Worm (Caenorhabditis elegans) whole organism, young adult: Measurements from ENCODE around the gene M01F1.8.
A peak's percentile ranks its signal among the peaks of the same experiment; 100 is the strongest.

Experiments used
- B0019.2 ChIP-seq: fragments of 200-800 bp; sonication (Bioruptor generic); conservative IDR thresholded peaks from 2 replicates; pipeline ENCODE4 v1.3.6; 2022; ENCODE audit warnings: missing genetic modification reagents, missing genetic modification characterization, missing compliant biosample characterization
- C06A6.2 ChIP-seq: fragments of 200-800 bp; sonication (Bioruptor generic); conservative IDR thresholded peaks from 2 replicates; pipeline ENCODE4 v1.3.6; 2022; ENCODE audit warnings: missing genetic modification characterization, missing compliant biosample characterization
- D2030.7 ChIP-seq: fragments of 200-800 bp; sonication (Bioruptor generic); IDR thresholded peaks from 2 replicates; pipeline ENCODE4 v1.3.6; 2022; ENCODE audit warnings: missing genetic modification reagents, missing genetic modification characterization, missing compliant biosample characterization
- F33H1.4 ChIP-seq: fragments of 200-800 bp; sonication (Bioruptor generic); IDR thresholded peaks from 2 replicates; pipeline ENCODE4 v1.3.6; 2022; ENCODE audit warnings: missing genetic modification reagents, missing genetic modification characterization, missing compliant biosample characterization
- F52B5.7 ChIP-seq: sonication (generic microtip); optimal IDR thresholded peaks from 2 replicates; lab custom pipeline; 2016; ENCODE audit warnings: mild to moderate bottlenecking, missing genetic modification characterization, missing compliant biosample characterization
- F55B11.4 ChIP-seq: sonication (generic microtip); optimal IDR thresholded peaks from 2 replicates; lab custom pipeline; 2016; ENCODE audit warnings: missing compliant biosample characterization, missing genetic modification characterization, borderline replicate concordance; ENCODE audit not compliant: insufficient read depth
- K12H6.12 ChIP-seq: fragments of 200-800 bp; sonication (Bioruptor generic); optimal IDR thresholded peaks from 2 replicates; lab custom pipeline; 2018; ENCODE audit warnings: mild to moderate bottlenecking, missing genetic modification characterization, missing compliant biosample characterization
- T26A5.8 ChIP-seq: sonication (generic microtip); optimal IDR thresholded peaks from 2 replicates; lab custom pipeline; 2016; ENCODE audit warnings: missing genetic modification characterization, missing compliant biosample characterization
- Y53F4B.3 ChIP-seq: fragments of 200-800 bp; sonication (Bioruptor generic); IDR thresholded peaks from 2 replicates; pipeline ENCODE4 v1.3.6; 2022; ENCODE audit warnings: missing genetic modification reagents, missing genetic modification characterization, missing compliant biosample characterization
- Y53G8AR.9 ChIP-seq: fragments of 200-800 bp; sonication (Bioruptor generic); conservative IDR thresholded peaks from 2 replicates; pipeline ENCODE4 v1.3.6; 2022; ENCODE audit warnings: missing genetic modification reagents, missing genetic modification characterization, missing compliant biosample characterization
- ama-1 ChIP-seq, 3 experiments: fragments of 150-350 bp in 1 of 3; sonication (generic microtip) in 2 of 3; optimal IDR thresholded peaks; 2 replicates each; lab custom pipeline; 2014 to 2018; ENCODE audit warnings: missing biosample characterization in 2 of 3, missing genetic modification characterization in 2 of 3, missing genetic modification reagents in 2 of 3
- attf-5 ChIP-seq: fragments of 200-800 bp; sonication (Bioruptor generic); optimal IDR thresholded peaks from 2 replicates; lab custom pipeline; 2018; ENCODE audit warnings: mild to moderate bottlenecking, missing genetic modification characterization, missing compliant biosample characterization
- attf-6 ChIP-seq: fragments of 200-800 bp; sonication (Bioruptor generic); IDR thresholded peaks from 2 replicates; pipeline ENCODE4 v1.3.6; 2022; ENCODE audit warnings: missing genetic modification reagents, missing genetic modification characterization, missing compliant biosample characterization
- bed-2 ChIP-seq: fragments of 200-800 bp; sonication (Bioruptor generic); IDR thresholded peaks from 2 replicates; pipeline ENCODE4 v1.3.6; 2022; ENCODE audit warnings: missing genetic modification reagents, missing genetic modification characterization, missing compliant biosample characterization
- ceh-40 ChIP-seq: fragments of 200-800 bp; sonication (Bioruptor generic); IDR thresholded peaks from 2 replicates; pipeline ENCODE4 v1.3.6; 2022; ENCODE audit warnings: missing genetic modification characterization, missing compliant biosample characterization
- ceh-91 ChIP-seq: fragments of 200-800 bp; sonication (Bioruptor generic); IDR thresholded peaks from 2 replicates; pipeline ENCODE4 v1.3.6; 2022; ENCODE audit warnings: missing genetic modification reagents, missing genetic modification characterization, missing compliant biosample characterization
- efl-1 ChIP-seq: fragments of 150-350 bp; optimal IDR thresholded peaks from 2 replicates; lab custom pipeline; 2014; ENCODE audit warnings: missing biosample characterization, missing genetic modification reagents, missing genetic modification characterization
- egl-18 ChIP-seq: fragments of 200-800 bp; sonication (Bioruptor generic); IDR thresholded peaks from 2 replicates; pipeline ENCODE4 v1.3.6; 2022; ENCODE audit warnings: missing genetic modification reagents, missing genetic modification characterization, missing compliant biosample characterization
- ets-4 ChIP-seq: fragments of 200-800 bp; sonication (Bioruptor generic); optimal IDR thresholded peaks from 2 replicates; lab custom pipeline; 2018; ENCODE audit warnings: mild to moderate bottlenecking, missing genetic modification characterization, missing compliant biosample characterization
- fkh-3 ChIP-seq: sonication (generic microtip); optimal IDR thresholded peaks from 2 replicates; lab custom pipeline; 2016; ENCODE audit warnings: mild to moderate bottlenecking, missing genetic modification characterization, missing compliant biosample characterization
- him-1 ChIP-seq: sonication (generic microtip); optimal IDR thresholded peaks from 2 replicates; lab custom pipeline; 2016; ENCODE audit warnings: missing genotype, missing genetic modification reagents, missing genetic modification characterization, missing compliant biosample characterization
- lag-1 ChIP-seq: fragments of 200-800 bp; sonication (Bioruptor generic); IDR thresholded peaks from 2 replicates; pipeline ENCODE4 v1.3.6; 2022; ENCODE audit warnings: missing genetic modification reagents, missing genetic modification characterization, missing compliant biosample characterization
- let-607 ChIP-seq, 2 experiments: fragments of 200-800 bp in 1 of 2; sonication (Bioruptor generic) in 1 of 2; sonication (generic microtip) in 1 of 2; optimal IDR thresholded peaks; 2 replicates each; lab custom pipeline; 2016 to 2018; ENCODE audit warnings: mild to moderate bottlenecking in 2 of 2, missing compliant biosample characterization in 2 of 2, missing genetic modification characterization in 2 of 2, moderate library complexity in 2 of 2, missing genotype in 1 of 2
- lin-35 ChIP-seq, 3 experiments: fragments of 150-350 bp in 2 of 3; sonication (generic microtip) in 1 of 3; optimal IDR thresholded peaks; 2 replicates each; lab custom pipeline; 2014 to 2018; ENCODE audit warnings: missing biosample characterization in 3 of 3, missing genetic modification characterization in 3 of 3, missing genetic modification reagents in 3 of 3
- lin-40 ChIP-seq: sonication (generic microtip); optimal IDR thresholded peaks from 2 replicates; lab custom pipeline; 2016; ENCODE audit warnings: missing genetic modification characterization, mild to moderate bottlenecking, missing compliant biosample characterization, missing genotype, missing genetic modification reagents
- lir-1 ChIP-seq: fragments of 200-800 bp; sonication (Bioruptor generic); conservative IDR thresholded peaks from 2 replicates; pipeline ENCODE4 v1.3.6; 2022; ENCODE audit warnings: missing genetic modification reagents, missing genetic modification characterization, missing compliant biosample characterization
- lsl-1 ChIP-seq: fragments of 200-800 bp; sonication (Bioruptor generic); optimal IDR thresholded peaks from 2 replicates; lab custom pipeline; 2018; ENCODE audit warnings: mild to moderate bottlenecking, missing genetic modification characterization, moderate library complexity, missing compliant biosample characterization
- madf-10 ChIP-seq: sonication (generic microtip); optimal IDR thresholded peaks from 2 replicates; lab custom pipeline; 2016; ENCODE audit warnings: mild to moderate bottlenecking, missing genetic modification characterization, missing compliant biosample characterization
- madf-6 ChIP-seq: fragments of 200-800 bp; sonication (Bioruptor generic); IDR thresholded peaks from 2 replicates; pipeline ENCODE4 v1.3.6; 2022; ENCODE audit warnings: missing genetic modification reagents, missing genetic modification characterization, missing compliant biosample characterization
- madf-8 ChIP-seq: fragments of 200-800 bp; sonication (Bioruptor generic); conservative IDR thresholded peaks from 2 replicates; pipeline ENCODE4 v1.3.6; 2022; ENCODE audit warnings: missing genetic modification reagents, missing genetic modification characterization, missing compliant biosample characterization
- mcd-1 ChIP-seq: fragments of 200-800 bp; sonication (Bioruptor generic); IDR thresholded peaks from 2 replicates; pipeline ENCODE4 v1.3.6; 2022; ENCODE audit warnings: missing genetic modification reagents, missing genetic modification characterization, missing compliant biosample characterization
- mxl-1 ChIP-seq: sonication (generic microtip); optimal IDR thresholded peaks from 2 replicates; lab custom pipeline; 2016; ENCODE audit warnings: missing genetic modification characterization, missing compliant biosample characterization
- nfyb-1 ChIP-seq: fragments of 200-800 bp; sonication (Bioruptor generic); IDR thresholded peaks from 2 replicates; pipeline ENCODE4 v1.3.6; 2022; ENCODE audit warnings: missing genetic modification reagents, missing genetic modification characterization, missing compliant biosample characterization
- nhr-27 ChIP-seq: fragments of 200-800 bp; sonication (Bioruptor generic); optimal IDR thresholded peaks from 2 replicates; lab custom pipeline; 2018; ENCODE audit warnings: mild to moderate bottlenecking, missing genetic modification characterization, moderate library complexity, missing compliant biosample characterization
- rcor-1 ChIP-seq: fragments of 200-800 bp; sonication (Bioruptor generic); IDR thresholded peaks from 2 replicates; pipeline ENCODE4 v1.3.6; 2022; ENCODE audit warnings: missing genetic modification reagents, missing genetic modification characterization, missing compliant biosample characterization
- rec-8 ChIP-seq, 2 experiments: sonication (generic microtip); optimal IDR thresholded peaks; 2 replicates each; lab custom pipeline; 2016; ENCODE audit warnings: mild to moderate bottlenecking in 2 of 2, missing genetic modification characterization in 2 of 2, missing genetic modification reagents in 2 of 2, missing genotype in 2 of 2, missing biosample characterization in 1 of 2, missing compliant biosample characterization in 1 of 2, moderate library complexity in 1 of 2
- snpc-1.1 ChIP-seq: sonication (generic microtip); optimal IDR thresholded peaks from 2 replicates; lab custom pipeline; 2017; ENCODE audit warnings: missing genetic modification characterization, mild to moderate bottlenecking, missing compliant biosample characterization, antibody characterized with exemption, moderate library complexity, missing genotype, missing genetic modification reagents; ENCODE audit not compliant: insufficient read depth
- snpc-3.4 ChIP-seq: sonication (generic microtip); optimal IDR thresholded peaks from 2 replicates; lab custom pipeline; 2017; ENCODE audit warnings: missing genetic modification characterization, mild to moderate bottlenecking, missing compliant biosample characterization, antibody characterized with exemption, moderate library complexity, missing genotype, missing genetic modification reagents
- tlf-1 ChIP-seq: fragments of 200-800 bp; sonication (Bioruptor generic); optimal IDR thresholded peaks from 2 replicates; lab custom pipeline; 2018; ENCODE audit warnings: mild to moderate bottlenecking, missing genetic modification characterization, missing compliant biosample characterization
- xnd-1 ChIP-seq: sonication (generic microtip); optimal IDR thresholded peaks from 2 replicates; lab custom pipeline; 2016; ENCODE audit warnings: missing genotype, missing genetic modification reagents, missing genetic modification characterization, missing compliant biosample characterization
- zfh-2 ChIP-seq: fragments of 200-800 bp; sonication (Bioruptor generic); conservative IDR thresholded peaks from 2 replicates; pipeline ENCODE4 v1.3.6; 2022; ENCODE audit warnings: missing genetic modification reagents, missing genetic modification characterization, missing compliant biosample characterization
- ztf-6 ChIP-seq: fragments of 200-800 bp; sonication (Bioruptor generic); IDR thresholded peaks from 2 replicates; pipeline ENCODE4 v1.3.6; 2022; ENCODE audit warnings: missing genetic modification reagents, missing genetic modification characterization, missing compliant biosample characterization

M01F1.8 gene

ce11 chrIII:3471403-3472053 lies 30.8 kb downstream of the M01F1.8 start, which contains the start of gene rsu-1 (continued):
- TF ChIP-seq zfh-2 (GFP tag; lab: Robert Waterston, UW) (no peak), lin-35 (GFP tag; optimal IDR thresholded peaks at IDR 0.05; lab: Kevin White, UChicago) (peak in 1 of 3 experiments; percentile 24), ztf-6 (GFP tag; lab: Robert Waterston, UW) (no peak), B0019.2 (GFP tag; lab: Robert Waterston, UW) (no peak), nhr-27 (tag; lab: Kevin White, UChicago) (no peak)

- TF ChIP-seq let-607 (tag; optimal IDR thresholded peaks at IDR 0.05; lab: Kevin White, UChicago) (no peak), madf-10 (no peak), lag-1 (GFP tag; lab: Robert Waterston, UW) (no peak), lsl-1 (GFP tag; lab: Kevin White, UChicago) (peak; percentile 90), D2030.7 (GFP tag; lab: Robert Waterston, UW) (peak; percentile 31; the same call in 1 of the 2 replicates), madf-6 (GFP tag; lab: Robert Waterston, UW) (peak; percentile 81), snpc-1.1 (no peak), mcd-1 (GFP tag; lab: Robert Waterston, UW) (no peak), madf-8 (GFP tag; lab: Robert Waterston, UW) (peak; percentile 70), lir-1 (GFP tag; lab: Robert Waterston, UW) (no peak), bed-2 (no peak), him-1 (tag; lab: Kevin White, UChicago) (peak; percentile 48), attf-5 (GFP tag; lab: Kevin White, UChicago) (no peak), efl-1 (peak; percentile 58), ceh-91 (GFP tag; lab: Robert Waterston, UW) (no peak), rec-8 (tag; optimal IDR thresholded peaks at IDR 0.05; lab: Kevin White, UChicago) (no peak), xnd-1 (tag; lab: Kevin White, UChicago) (peak; percentile 74), Y53F4B.3 (no peak), snpc-3.4 (tag; lab: Kevin White, UChicago) (peak; percentile 30), F33H1.4 (GFP tag; lab: Robert Waterston, UW) (peak; percentile 86)
These were observed 31.4 kb downstream of the M01F1.8 start for ce11 chrIII:3470973-3471372.

ce11 chrIII:3470433-3470832 lies 31.9 kb downstream of the M01F1.8 start:
- TF ChIP-seq ama-1 (optimal IDR thresholded peaks at IDR 0.05; lab: Kevin White, UChicago) (no peak), ama-1 (GFP tag; optimal IDR thresholded peaks at IDR 0.05; lab: Kevin White, UChicago) (no peak), lsl-1 (GFP tag; lab: Kevin White, UChicago) (no peak), ets-4 (GFP tag; lab: Kevin White, UChicago) (no peak), F52B5.7 (no peak), mxl-1 (tag; lab: Kevin White, UChicago) (no peak), rcor-1 (no peak), fkh-3 (no peak), nfyb-1 (GFP tag; lab: Robert Waterston, UW) (no peak), T26A5.8 (tag; lab: Kevin White, UChicago) (no peak), ceh-40 (GFP tag; lab: Robert Waterston, UW) (no peak), K12H6.12 (tag; lab: Kevin White, UChicago) (no peak), tlf-1 (GFP tag; lab: Kevin White, UChicago) (no peak), egl-18 (GFP tag; lab: Robert Waterston, UW) (no peak), attf-5 (GFP tag; lab: Kevin White, UChicago) (no peak), F55B11.4 (tag; lab: Kevin White, UChicago) (no peak), C06A6.2 (GFP tag; lab: Robert Waterston, UW) (no peak), lin-40 (tag; lab: Kevin White, UChicago) (no peak), attf-6 (GFP tag; lab: Robert Waterston, UW) (no peak), Y53G8AR.9 (GFP tag; lab: Robert Waterston, UW) (no peak)
